Fruit fly (Drosophila melanogaster): ENCODE results near the gene CG15528.

Gene CG15528

DNA sequence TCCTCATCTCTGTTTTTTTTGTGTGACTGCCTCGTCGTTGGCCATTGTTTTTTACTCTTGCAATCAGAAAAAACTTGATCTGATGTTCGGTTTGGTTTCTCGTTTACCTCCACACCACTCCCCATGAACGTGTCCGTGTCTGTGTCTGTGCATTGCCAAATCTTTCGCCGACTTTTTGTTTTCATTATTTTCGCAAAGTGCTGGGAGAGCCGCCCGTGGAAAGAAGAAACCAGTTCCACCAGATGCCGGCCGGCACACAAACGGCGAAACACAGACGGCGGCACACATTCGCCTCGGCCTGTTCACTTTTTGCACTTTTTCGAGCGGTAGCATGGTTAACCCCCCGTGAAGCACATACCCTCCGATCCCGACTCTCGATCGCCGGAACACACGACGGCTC is 43.5 kb upstream of the CG15528 start:
- TF ChIP-seq psq (GFP tag; optimal IDR thresholded peaks at IDR 0.05) (peak; percentile 76), Dif (GFP tag; optimal IDR thresholded peaks at IDR 0.05; ENCODE audit: partially characterized antibody) (peak; percentile 47), Sp1 (GFP tag; optimal IDR thresholded peaks at IDR 0.05) (peak; percentile 47), Vsx2 (GFP tag; optimal IDR thresholded peaks at IDR 0.05; ENCODE audit: partially characterized antibody) (peak; percentile 63), fru (GFP tag; optimal IDR thresholded peaks at IDR 0.05) (peak; percentile 13), jim (GFP tag; optimal IDR thresholded peaks at IDR 0.05) (peak; percentile 73), CG9705 (GFP tag; optimal IDR thresholded peaks at IDR 0.05) (no peak), Hnf4 (GFP tag; optimal IDR thresholded peaks at IDR 0.05) (no peak), Rel (GFP tag; optimal IDR thresholded peaks at IDR 0.05) (peak; percentile 67), Rel (tag; optimal IDR thresholded peaks at IDR 0.05) (peak; percentile 68)

DNA sequence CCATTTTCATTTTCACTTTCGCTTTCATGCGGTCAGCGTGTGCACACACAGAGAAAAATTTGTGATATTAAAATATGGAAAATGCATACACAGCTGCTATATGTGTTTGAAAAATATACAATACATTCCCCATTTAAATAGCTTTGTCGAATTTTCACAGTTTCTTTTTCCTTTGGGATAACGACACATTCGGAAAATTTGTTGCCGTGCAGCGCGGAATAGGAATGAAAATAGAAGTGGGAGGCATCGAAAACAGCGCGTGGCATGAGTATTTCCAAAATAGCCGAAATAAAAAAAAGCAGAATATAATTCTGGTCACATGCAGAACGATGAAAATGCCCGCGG is 40.8 kb upstream of the CG15528 start:
- peak; percentile 41 for TF ChIP-seq ey (GFP tag; optimal IDR thresholded peaks at IDR 0.05)
- no peak for TF ChIP-seq Hr78 (GFP tag; optimal IDR thresholded peaks at IDR 0.05)
- TF ChIP-seq woc (GFP tag; optimal IDR thresholded peaks at IDR 0.05), result no peak
- TF ChIP-seq Rel (GFP tag; optimal IDR thresholded peaks at IDR 0.05), result no peak
- TF ChIP-seq Rel (tag; optimal IDR thresholded peaks at IDR 0.05), result no peak
- TF ChIP-seq br (GFP tag; optimal IDR thresholded peaks at IDR 0.05), result peak; percentile 42
- TF ChIP-seq fru (GFP tag; optimal IDR thresholded peaks at IDR 0.05), result peak; percentile 45
- peak; percentile 61 for TF ChIP-seq rgr (GFP tag; optimal IDR thresholded peaks at IDR 0.05)
- peak; percentile 21 for TF ChIP-seq psq (GFP tag; optimal IDR thresholded peaks at IDR 0.05)
- TF ChIP-seq dmrt93B (GFP tag; optimal IDR thresholded peaks at IDR 0.05), result peak; percentile 8
- TF ChIP-seq lola (GFP tag; optimal IDR thresholded peaks at IDR 0.05), result no peak
- peak; percentile 8 for TF ChIP-seq brk (GFP tag; optimal IDR thresholded peaks at IDR 0.05)
- peak; percentile 51 for TF ChIP-seq tai (GFP tag; optimal IDR thresholded peaks at IDR 0.05)
- TF ChIP-seq h (GFP tag; optimal IDR thresholded peaks at IDR 0.05), result peak; percentile 77
- no peak for TF ChIP-seq Vsx2 (GFP tag; optimal IDR thresholded peaks at IDR 0.05; ENCODE audit: partially characterized antibody)
- TF ChIP-seq OdsH (GFP tag; optimal IDR thresholded peaks at IDR 0.05), result peak; percentile 34
- peak in 1 of 2 experiments; percentile 61 for TF ChIP-seq foxo (GFP tag; optimal IDR thresholded peaks at IDR 0.05)
- TF ChIP-seq sv (GFP tag; optimal IDR thresholded peaks at IDR 0.05), result peak; percentile 60
- peak; percentile 41 for TF ChIP-seq HLH106 (tag; optimal IDR thresholded peaks at IDR 0.05)
- TF ChIP-seq Sp1 (GFP tag; optimal IDR thresholded peaks at IDR 0.05), result peak; percentile 2

DNA sequence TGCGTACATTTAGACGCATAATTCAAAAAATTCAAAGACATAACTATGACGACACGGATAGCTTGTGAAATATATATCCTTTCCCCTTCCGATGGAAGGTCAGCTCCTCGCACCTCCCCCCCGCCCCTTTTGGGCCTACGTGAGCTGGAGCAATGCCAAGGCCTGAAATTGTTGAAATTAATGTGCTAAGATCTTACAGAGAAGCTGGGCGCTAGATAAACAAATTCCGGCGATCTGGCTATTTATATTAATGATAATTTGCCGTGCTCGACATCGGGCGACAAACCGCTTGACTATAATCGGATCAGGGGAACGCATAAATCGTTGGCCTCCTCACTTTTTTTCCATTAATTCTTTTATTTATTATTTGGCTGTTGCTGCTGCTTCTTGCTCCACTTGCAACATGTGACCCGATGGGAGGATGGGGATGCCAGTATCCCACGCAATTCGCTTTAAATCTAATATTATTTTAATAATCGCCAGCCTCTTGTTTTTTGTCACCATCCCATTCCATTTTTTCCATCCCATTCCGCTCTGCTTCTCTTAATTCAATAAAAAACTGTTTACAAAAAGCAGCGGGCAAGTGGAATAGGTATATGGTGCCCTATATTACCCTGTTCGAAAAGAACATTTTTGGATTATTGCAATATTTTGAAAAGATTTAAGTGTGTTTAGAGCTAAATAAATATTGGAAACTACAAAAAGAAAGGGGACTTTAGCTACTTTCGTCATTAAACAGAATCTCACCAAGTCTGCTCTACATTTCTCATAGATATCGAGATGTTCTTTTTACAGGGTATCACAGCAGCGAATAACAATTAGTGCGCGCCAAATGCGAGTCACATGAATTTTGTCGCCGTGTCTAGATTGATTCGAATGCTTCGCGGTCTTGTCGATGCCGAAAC is 40.1 kb upstream of the CG15528 start:
- TF ChIP-seq fru (GFP tag; optimal IDR thresholded peaks at IDR 0.05) (no peak), Mio (GFP tag; optimal IDR thresholded peaks at IDR 0.05) (no peak), woc (GFP tag; optimal IDR thresholded peaks at IDR 0.05) (no peak), pan (optimal IDR thresholded peaks at IDR 0.05) (no peak), OdsH (GFP tag; optimal IDR thresholded peaks at IDR 0.05) (no peak), usp (GFP tag; optimal IDR thresholded peaks at IDR 0.05) (no peak), Hr83 (GFP tag; optimal IDR thresholded peaks at IDR 0.05; ENCODE audit: poor library complexity, severe bottlenecking) (no peak), CG32264 (GFP tag; optimal IDR thresholded peaks at IDR 0.05) (no peak), brk (GFP tag; optimal IDR thresholded peaks at IDR 0.05) (no peak), dsf (GFP tag; optimal IDR thresholded peaks at IDR 0.05; ENCODE audit: borderline replicate concordance) (no peak), CG9705 (GFP tag; optimal IDR thresholded peaks at IDR 0.05) (no peak), CrebA (GFP tag; optimal IDR thresholded peaks at IDR 0.05; ENCODE audit: borderline replicate concordance) (no peak), Dfd (GFP tag; optimal IDR thresholded peaks at IDR 0.05) (no peak), Vsx2 (GFP tag; optimal IDR thresholded peaks at IDR 0.05; ENCODE audit: partially characterized antibody) (no peak), Jra (GFP tag; optimal IDR thresholded peaks at IDR 0.05) (no peak), foxo (GFP tag; optimal IDR thresholded peaks at IDR 0.05) (no peak)

Measured in whole organism, wandering third instar larva.